Worm (Caenorhabditis elegans) whole organism, L2 larva: ENCODE results near the gene srh-82.

Experiments
- blmp-1 ChIP-seq: sonication (generic microtip); optimal IDR thresholded peaks from 2 replicates; lab custom pipeline; 2017; ENCODE audit warnings: missing genetic modification characterization, mild to moderate bottlenecking, missing compliant biosample characterization, antibody characterized with exemption, moderate library complexity; ENCODE audit not compliant: insufficient read depth
- egl-27 ChIP-seq: sonication (generic microtip); optimal IDR thresholded peaks from 3 replicates; lab custom pipeline; 2017; ENCODE audit warnings: missing biosample characterization, missing genetic modification reagents, missing genetic modification characterization
- elt-3 ChIP-seq: sonication (generic microtip); optimal IDR thresholded peaks from 2 replicates; lab custom pipeline; 2017; ENCODE audit warnings: missing biosample characterization, missing genetic modification characterization
- sem-4 ChIP-seq: fragments of 150-350 bp; optimal IDR thresholded peaks from 2 replicates; lab custom pipeline; 2014; ENCODE audit warnings: missing biosample characterization, missing genetic modification reagents, missing genetic modification characterization
- unc-62 ChIP-seq: fragments of 150-350 bp; optimal IDR thresholded peaks from 2 replicates; lab custom pipeline; 2014; ENCODE audit warnings: missing biosample characterization, missing genetic modification reagents, missing genetic modification characterization

ce11 chrV:173437-173836, 28.5 kb downstream of the srh-82 start:
- TF ChIP-seq blmp-1 (tag; lab: Kevin White, UChicago) (no peak), unc-62 (GFP tag; lab: Kevin White, UChicago) (no peak), sem-4 (no peak), elt-3 (tag; lab: Kevin White, UChicago) (no peak), egl-27 (no peak)
